Worm (Caenorhabditis elegans) whole organism, young adult: ENCODE measurements around the gene prx-2.

Source experiments
- F57C9.4 ChIP-seq: sonication (generic microtip); optimal IDR thresholded peaks from 2 replicates; lab custom pipeline; 2017; ENCODE audit warnings: mild to moderate bottlenecking, missing genetic modification characterization, missing compliant biosample characterization
- egl-44 ChIP-seq: fragments of 200-800 bp; sonication (Bioruptor generic); IDR thresholded peaks from 2 replicates; pipeline ENCODE4 v1.3.6; 2022; ENCODE audit warnings: missing genetic modification reagents, missing genetic modification characterization, missing compliant biosample characterization
- gei-17 ChIP-seq: fragments of 200-800 bp; sonication (Bioruptor generic); optimal IDR thresholded peaks from 2 replicates; lab custom pipeline; 2018; ENCODE audit warnings: mild to moderate bottlenecking, missing genetic modification characterization, missing compliant biosample characterization
- unc-62 ChIP-seq: fragments of 150-350 bp; optimal IDR thresholded peaks from 2 replicates; lab custom pipeline; 2014; ENCODE audit warnings: missing biosample characterization, missing genetic modification reagents, missing genetic modification characterization

ce11 chrIV:11623060-11623459, 20.9 kb upstream of the prx-2 start, which contains the start of gene lys-4:
- TF ChIP-seq egl-44 (GFP tag; lab: Robert Waterston, UW) (no peak), F57C9.4 (tag; lab: Kevin White, UChicago) (no peak), gei-17 (GFP tag; lab: Kevin White, UChicago) (no peak), unc-62 (GFP tag; lab: Kevin White, UChicago) (no peak)
